Worm (Caenorhabditis elegans): ENCODE data around the gene lgc-52.

- no peak for TF ChIP-seq him-1 (tag; optimal IDR thresholded peaks at IDR 0.05)
- TF ChIP-seq dao-5 (tag; optimal IDR thresholded peaks at IDR 0.05) = no peak
Measured at ce11 chrIV:15234943-15235605, 849 bp upstream of the lgc-52 start, which contains the start of gene pkd-2.

Measured in whole organism, L4/young adult.